Fruit fly (Drosophila melanogaster) whole organism, embryonic: ENCODE measurements around the gene CG42781.

Experiments used
- ATbp ChIP-seq: fragments of 200-800 bp; sonication (Bioruptor generic); optimal IDR thresholded peaks from 2 replicates; lab custom pipeline; 2017; ENCODE audit warnings: missing biosample characterization, mild to moderate bottlenecking, missing genetic modification characterization, missing genetic modification reagents
- Abd-B ChIP-seq: fragments of 200-800 bp; sonication (Bioruptor generic); optimal IDR thresholded peaks from 2 replicates; lab custom pipeline; 2018; ENCODE audit warnings: missing biosample characterization, mild to moderate bottlenecking, missing genetic modification characterization, moderate library complexity
- B-H2 ChIP-seq: fragments of 200-800 bp; sonication (Bioruptor generic); optimal IDR thresholded peaks from 2 replicates; lab custom pipeline; 2018; ENCODE audit warnings: missing biosample characterization, mild to moderate bottlenecking, missing genetic modification characterization
- CG10462 ChIP-seq: fragments of 200-800 bp; sonication (Bioruptor generic); optimal IDR thresholded peaks from 2 replicates; lab custom pipeline; 2016; ENCODE audit warnings: missing biosample characterization, missing genetic modification characterization
- CG10543 ChIP-seq: fragments of 200-800 bp; sonication (Bioruptor generic); optimal IDR thresholded peaks from 3 replicates; lab custom pipeline; 2017; ENCODE audit warnings: missing biosample characterization, mild to moderate bottlenecking, missing genetic modification characterization, moderate library complexity
- CG11398 ChIP-seq: fragments of 200-800 bp; sonication (Bioruptor generic); optimal IDR thresholded peaks from 2 replicates; lab custom pipeline; 2016; ENCODE audit warnings: missing biosample characterization, missing genetic modification characterization
- CG12155 ChIP-seq: fragments of 200-800 bp; sonication (Bioruptor generic); optimal IDR thresholded peaks from 3 replicates; lab custom pipeline; 2016; ENCODE audit warnings: missing biosample characterization, missing genetic modification characterization
- CG13123 ChIP-seq: fragments of 200-800 bp; sonication (Bioruptor generic); optimal IDR thresholded peaks from 2 replicates; lab custom pipeline; 2016; ENCODE audit warnings: missing biosample characterization, missing genetic modification characterization
- CG13775 ChIP-seq: fragments of 200-800 bp; sonication (Bioruptor generic); optimal IDR thresholded peaks from 3 replicates; lab custom pipeline; 2017; ENCODE audit warnings: missing biosample characterization, mild to moderate bottlenecking, missing genetic modification characterization
- CG15073 ChIP-seq: fragments of 200-800 bp; sonication (Bioruptor generic); optimal IDR thresholded peaks from 2 replicates; lab custom pipeline; 2016; ENCODE audit warnings: missing biosample characterization, missing genetic modification characterization
- CG17361 ChIP-seq: fragments of 200-800 bp; sonication (Bioruptor generic); IDR thresholded peaks from 3 replicates; pipeline ENCODE4 v1.3.6; 2022; ENCODE audit warnings: missing biosample characterization, missing genetic modification characterization
- CG17568 ChIP-seq: fragments of 200-800 bp; sonication (Bioruptor generic); optimal IDR thresholded peaks from 2 replicates; lab custom pipeline; 2018; ENCODE audit warnings: missing biosample characterization, mild to moderate bottlenecking, missing genetic modification characterization, moderate library complexity
- CG1792 ChIP-seq: fragments of 200-800 bp; sonication (Bioruptor generic); optimal IDR thresholded peaks from 2 replicates; lab custom pipeline; 2016; ENCODE audit warnings: missing biosample characterization, missing genetic modification characterization
- CG2116 ChIP-seq: fragments of 200-800 bp; sonication (Bioruptor generic); optimal IDR thresholded peaks from 3 replicates; lab custom pipeline; 2018; ENCODE audit warnings: missing biosample characterization, mild to moderate bottlenecking, missing genetic modification characterization
- CG2678 ChIP-seq: fragments of 200-800 bp; sonication (Bioruptor generic); optimal IDR thresholded peaks from 3 replicates; lab custom pipeline; 2019; ENCODE audit warnings: missing biosample characterization, mild to moderate bottlenecking, missing genetic modification characterization, moderate library complexity
- CG30431 ChIP-seq: fragments of 200-800 bp; sonication (Bioruptor generic); optimal IDR thresholded peaks from 2 replicates; lab custom pipeline; 2017; ENCODE audit warnings: missing biosample characterization, missing genetic modification characterization
- CG31224 ChIP-seq: fragments of 200-800 bp; sonication (Bioruptor generic); IDR thresholded peaks from 2 replicates; pipeline ENCODE4 v1.3.6; 2022; ENCODE audit warnings: missing biosample characterization, missing genetic modification characterization
- CG3281 ChIP-seq: fragments of 200-800 bp; sonication (Bioruptor generic); optimal IDR thresholded peaks from 3 replicates; lab custom pipeline; 2017; ENCODE audit warnings: missing biosample characterization, mild to moderate bottlenecking, missing genetic modification characterization
- CG3847 ChIP-seq: fragments of 200-800 bp; sonication (Bioruptor generic); IDR thresholded peaks from 2 replicates; pipeline ENCODE4 v1.3.6; 2022; ENCODE audit warnings: missing biosample characterization, missing genetic modification characterization
- CG4404 ChIP-seq: fragments of 200-800 bp; sonication (Bioruptor generic); IDR thresholded peaks from 2 replicates; pipeline ENCODE4 v1.3.6; 2022; ENCODE audit warnings: missing biosample characterization, missing genetic modification characterization
- CG5953 ChIP-seq: fragments of 200-800 bp; sonication (Bioruptor generic); IDR thresholded peaks from 2 replicates; pipeline ENCODE4 v1.3.6; 2022; ENCODE audit warnings: missing biosample characterization, missing genetic modification characterization
- CG9727 ChIP-seq: fragments of 200-800 bp; sonication (Bioruptor generic); optimal IDR thresholded peaks from 3 replicates; lab custom pipeline; 2017; ENCODE audit warnings: missing biosample characterization, mild to moderate bottlenecking, missing genetic modification characterization
- CTCF ChIP-seq: fragments of 200-800 bp; sonication (Bioruptor generic); optimal IDR thresholded peaks from 2 replicates; lab custom pipeline; 2017; ENCODE audit warnings: missing biosample characterization, mild to moderate bottlenecking, missing genetic modification characterization, moderate library complexity
- HLH4C ChIP-seq: fragments of 200-800 bp; sonication (Bioruptor generic); IDR thresholded peaks from 3 replicates; pipeline ENCODE4 v1.3.6; 2022; ENCODE audit warnings: missing biosample characterization, missing genetic modification characterization; ENCODE audit not compliant: partially characterized antibody
- HLHmδ ChIP-seq: fragments of 200-800 bp; sonication (Bioruptor generic); optimal IDR thresholded peaks from 2 replicates; lab custom pipeline; 2018; ENCODE audit warnings: missing biosample characterization, mild to moderate bottlenecking, missing genetic modification characterization, moderate library complexity
- MBD-R2 ChIP-seq: fragments of 200-800 bp; sonication (Bioruptor generic); IDR thresholded peaks from 2 replicates; pipeline ENCODE4 v1.3.6; 2022; ENCODE audit warnings: missing biosample characterization, missing genetic modification characterization
- Nf-YA ChIP-seq: fragments of 200-800 bp; sonication (Bioruptor generic); IDR thresholded peaks from 2 replicates; pipeline ENCODE4 v1.3.6; 2022; ENCODE audit warnings: missing biosample characterization, missing genetic modification characterization
- Sry-β ChIP-seq: fragments of 200-800 bp; sonication (Bioruptor generic); optimal IDR thresholded peaks from 2 replicates; lab custom pipeline; 2018; ENCODE audit warnings: missing biosample characterization, mild to moderate bottlenecking, missing genetic modification characterization, moderate library complexity
- Usf ChIP-seq: fragments of 200-800 bp; sonication (Bioruptor generic); optimal IDR thresholded peaks from 2 replicates; lab custom pipeline; 2017; ENCODE audit warnings: missing genotype, missing biosample characterization, missing genetic modification characterization
- Vsx1 ChIP-seq: fragments of 200-800 bp; sonication (Bioruptor generic); optimal IDR thresholded peaks from 2 replicates; lab custom pipeline; 2017; ENCODE audit warnings: missing biosample characterization, mild to moderate bottlenecking, missing genetic modification characterization, missing genetic modification reagents
- Xrp1 ChIP-seq: fragments of 200-800 bp; sonication (Bioruptor generic); IDR thresholded peaks from 2 replicates; pipeline ENCODE4 v1.3.6; 2022; ENCODE audit warnings: missing biosample characterization, missing genetic modification characterization
- ato ChIP-seq: fragments of 200-800 bp; sonication (Bioruptor generic); IDR thresholded peaks from 2 replicates; pipeline ENCODE4 v1.3.6; 2022; ENCODE audit warnings: missing biosample characterization, missing genetic modification characterization; ENCODE audit not compliant: partially characterized antibody
- crc ChIP-seq: fragments of 200-800 bp; sonication (Bioruptor generic); optimal IDR thresholded peaks from 2 replicates; lab custom pipeline; 2016; ENCODE audit warnings: missing biosample characterization, missing genetic modification characterization
- danr ChIP-seq: fragments of 200-800 bp; sonication (Bioruptor generic); IDR thresholded peaks from 2 replicates; pipeline ENCODE4 v1.3.6; 2022; ENCODE audit warnings: missing biosample characterization, missing genetic modification characterization
- esg ChIP-seq: fragments of 200-800 bp; sonication (Bioruptor generic); conservative IDR thresholded peaks from 2 replicates; pipeline ENCODE4 v1.3.6; 2022; ENCODE audit warnings: missing biosample characterization, missing genetic modification characterization
- gsb-n ChIP-seq: fragments of 200-800 bp; sonication (Bioruptor generic); optimal IDR thresholded peaks from 3 replicates; lab custom pipeline; 2018; ENCODE audit warnings: missing biosample characterization, mild to moderate bottlenecking, missing genetic modification characterization
- ind ChIP-seq: fragments of 200-800 bp; sonication (Bioruptor generic); optimal IDR thresholded peaks from 3 replicates; lab custom pipeline; 2016; ENCODE audit warnings: missing biosample characterization, missing genetic modification characterization
- ken ChIP-seq: fragments of 200-800 bp; sonication (Bioruptor generic); IDR thresholded peaks from 3 replicates; pipeline ENCODE4 v1.3.6; 2022; ENCODE audit warnings: missing biosample characterization, missing genetic modification characterization
- lbe ChIP-seq: fragments of 200-800 bp; sonication (Bioruptor generic); optimal IDR thresholded peaks from 2 replicates; lab custom pipeline; 2016; ENCODE audit warnings: missing biosample characterization, mild to moderate bottlenecking, missing genetic modification characterization
- lilli ChIP-seq: fragments of 200-800 bp; sonication (Bioruptor generic); optimal IDR thresholded peaks from 3 replicates; lab custom pipeline; 2016; ENCODE audit warnings: missing biosample characterization, missing genetic modification characterization
- lov ChIP-seq, 2 experiments: fragments of 200-800 bp in 1 of 2; fragments of >200 bp in 1 of 2; sonication (Bioruptor generic) in 1 of 2; IDR thresholded peaks in 1 of 2; optimal IDR thresholded peaks in 1 of 2; 2 replicates in 1 of 2; 3 replicates in 1 of 2; pipeline versions ENCODE4 v1.3.6 to Lab custom; 2017 to 2022; ENCODE audit warnings: missing biosample characterization in 1 of 2, missing genetic modification characterization in 1 of 2
- mld ChIP-seq: fragments of 200-800 bp; sonication (Bioruptor generic); IDR thresholded peaks from 3 replicates; pipeline ENCODE4 v1.3.6; 2022; ENCODE audit warnings: missing biosample characterization, missing genetic modification characterization; ENCODE audit not compliant: partially characterized antibody
- oc ChIP-seq: fragments of 200-800 bp; sonication (Bioruptor generic); optimal IDR thresholded peaks from 2 replicates; lab custom pipeline; 2018; ENCODE audit warnings: missing biosample characterization, mild to moderate bottlenecking, missing genetic modification characterization, moderate library complexity
- pros ChIP-seq: fragments of 200-800 bp; sonication (Bioruptor generic); optimal IDR thresholded peaks from 3 replicates; lab custom pipeline; 2019; ENCODE audit warnings: missing biosample characterization, mild to moderate bottlenecking, missing genetic modification characterization, moderate library complexity
- row ChIP-seq: fragments of 200-800 bp; sonication (Bioruptor generic); IDR thresholded peaks from 3 replicates; pipeline ENCODE4 v1.3.6; 2022; ENCODE audit warnings: missing biosample characterization, missing genetic modification characterization
- sens-2 ChIP-seq: fragments of 200-800 bp; sonication (Bioruptor generic); IDR thresholded peaks from 2 replicates; pipeline ENCODE4 v1.3.6; 2022; ENCODE audit warnings: missing biosample characterization, missing genetic modification characterization
- so ChIP-seq: fragments of 200-800 bp; sonication (Bioruptor generic); IDR thresholded peaks from 3 replicates; pipeline ENCODE4 v1.3.6; 2022; ENCODE audit warnings: missing biosample characterization, missing genetic modification characterization
- sr ChIP-seq: fragments of 200-800 bp; sonication (Bioruptor generic); IDR thresholded peaks from 3 replicates; pipeline ENCODE4 v1.3.6; 2022; ENCODE audit warnings: missing biosample characterization, missing genetic modification characterization
- tio ChIP-seq: fragments of 200-800 bp; sonication (Bioruptor generic); optimal IDR thresholded peaks from 2 replicates; lab custom pipeline; 2017; ENCODE audit warnings: missing biosample characterization, missing genetic modification characterization, inconsistent platforms
- unpg ChIP-seq: fragments of 200-800 bp; sonication (Bioruptor generic); optimal IDR thresholded peaks from 3 replicates; lab custom pipeline; 2018; ENCODE audit warnings: missing biosample characterization, mild to moderate bottlenecking, missing genetic modification characterization, moderate library complexity
- vnd ChIP-seq: fragments of 200-800 bp; sonication (Bioruptor generic); IDR thresholded peaks from 3 replicates; pipeline ENCODE4 v1.3.6; 2022; ENCODE audit warnings: missing biosample characterization, missing genetic modification characterization; ENCODE audit not compliant: partially characterized antibody

CG42781 gene

dm6 chrX:7333298-7333743 is 49.5 kb downstream of the CG42781 start (continued):
- TF ChIP-seq unpg (GFP tag; lab: Kevin White, UChicago) (no peak), HLHmδ (GFP tag; lab: Kevin White, UChicago) (no peak), CG4404 (GFP tag; lab: Robert Waterston, UW) (no peak), Usf (GFP tag; lab: Kevin White, UChicago) (no peak), esg (GFP tag; lab: Robert Waterston, UW) (no peak), Nf-YA (GFP tag; lab: Robert Waterston, UW) (no peak), CG31224 (GFP tag; lab: Robert Waterston, UW) (no peak), lilli (no peak), CG9727 (peak; percentile 33), CG15073 (GFP tag; lab: Kevin White, UChicago) (no peak), sens-2 (GFP tag; lab: Robert Waterston, UW) (peak; percentile 65; the same call in 1 of the 2 replicates), row (GFP tag; lab: Robert Waterston, UW) (no peak), CTCF (GFP tag; lab: Kevin White, UChicago) (no peak), CG10462 (GFP tag; lab: Kevin White, UChicago) (no peak), sr (GFP tag; lab: Robert Waterston, UW) (no peak), CG2678 (tag; lab: Kevin White, UChicago) (peak; percentile 49), tio (GFP tag; lab: Kevin White, UChicago) (no peak), ken (GFP tag; lab: Robert Waterston, UW) (0 out of 3 replicates have a peak, but pooled peaks have one; percentile 48), ato (no peak), ATbp (peak; percentile 75), CG1792 (GFP tag; lab: Kevin White, UChicago) (peak; percentile 26), B-H2 (GFP tag; lab: Kevin White, UChicago) (peak; percentile 7), lov (optimal IDR thresholded peaks at IDR 0.05; lab: Kevin White, UChicago) (no peak), lov (GFP tag; IDR thresholded peaks at IDR 0.05; lab: Robert Waterston, UW) (peak; percentile 42; the same call in 1 of the 3 replicates), CG12155 (GFP tag; lab: Kevin White, UChicago) (no peak), CG11398 (GFP tag; lab: Kevin White, UChicago) (peak; percentile 55), CG10543 (peak; percentile 46), CG30431 (GFP tag; lab: Kevin White, UChicago) (peak; percentile 20), MBD-R2 (GFP tag; lab: Robert Waterston, UW) (no peak), CG17568 (GFP tag; lab: Kevin White, UChicago) (peak; percentile 12), Sry-β (GFP tag; lab: Kevin White, UChicago) (no peak), ind (no peak), CG13775 (GFP tag; lab: Kevin White, UChicago) (no peak), gsb-n (peak; percentile 54), CG13123 (GFP tag; lab: Kevin White, UChicago) (peak; percentile 21), danr (no peak), Xrp1 (GFP tag; lab: Robert Waterston, UW) (peak; percentile 79), mld (GFP tag; lab: Robert Waterston, UW) (no peak), Vsx1 (GFP tag; lab: Kevin White, UChicago) (no peak), so (0 out of 3 replicates have a peak, but pooled peaks have one; percentile 7), CG2116 (GFP tag; lab: Kevin White, UChicago) (peak; percentile 12), oc (tag; lab: Kevin White, UChicago) (peak; percentile 17), crc (no peak), CG17361 (no peak), HLH4C (GFP tag; lab: Robert Waterston, UW) (no peak), vnd (GFP tag; lab: Robert Waterston, UW) (no peak), CG3847 (GFP tag; lab: Robert Waterston, UW) (no peak), pros (GFP tag; lab: Kevin White, UChicago) (no peak), Abd-B (GFP tag; lab: Kevin White, UChicago) (no peak), CG5953 (GFP tag; lab: Robert Waterston, UW) (peak; percentile 54; the same call in 1 of the 2 replicates), CG3281 (GFP tag; lab: Kevin White, UChicago) (no peak), lbe (no peak)
